Worm (Caenorhabditis elegans) whole organism, mixed stage, embryonic: ENCODE data around the gene memi-3.

ENCODE experiments used
- M03D4.4 ChIP-seq: sonication (generic microtip); optimal IDR thresholded peaks from 2 replicates; lab custom pipeline; 2017; ENCODE audit warnings: mild to moderate bottlenecking, missing genetic modification characterization, missing compliant biosample characterization
- bed-3 ChIP-seq: fragments of 200-800 bp; sonication (Bioruptor generic); optimal IDR thresholded peaks from 3 replicates; lab custom pipeline; 2018; ENCODE audit warnings: mild to moderate bottlenecking, missing genetic modification characterization, moderate library complexity, missing compliant biosample characterization
- blmp-1 ChIP-seq: fragments of 150-350 bp; optimal IDR thresholded peaks from 2 replicates; lab custom pipeline; 2014; ENCODE audit warnings: missing biosample characterization, missing genetic modification characterization
- ceh-39 ChIP-seq: fragments of 150-350 bp; optimal IDR thresholded peaks from 2 replicates; lab custom pipeline; 2014; ENCODE audit warnings: missing biosample characterization, missing genetic modification characterization
- ceh-43 ChIP-seq: fragments of 200-800 bp; sonication (Bioruptor generic); optimal IDR thresholded peaks from 2 replicates; lab custom pipeline; 2018; ENCODE audit warnings: mild to moderate bottlenecking, missing genetic modification characterization, moderate library complexity, missing compliant biosample characterization
- ceh-83 ChIP-seq: fragments of 200-800 bp; sonication (Bioruptor generic); optimal IDR thresholded peaks from 2 replicates; lab custom pipeline; 2018; ENCODE audit warnings: mild to moderate bottlenecking, missing genetic modification characterization, missing compliant biosample characterization
- ces-1 ChIP-seq: fragments of 150-350 bp; optimal IDR thresholded peaks from 2 replicates; lab custom pipeline; 2014; ENCODE audit warnings: missing biosample characterization, missing genetic modification reagents, missing genetic modification characterization
- cnd-1 ChIP-seq: fragments of 200-800 bp; sonication (Bioruptor generic); optimal IDR thresholded peaks from 2 replicates; lab custom pipeline; 2018; ENCODE audit warnings: mild to moderate bottlenecking, missing genetic modification characterization, missing compliant biosample characterization
- drap-1 ChIP-seq: fragments of 200-800 bp; sonication (Bioruptor generic); optimal IDR thresholded peaks from 3 replicates; lab custom pipeline; 2018; ENCODE audit warnings: mild to moderate bottlenecking, missing genetic modification characterization, missing compliant biosample characterization
- elt-1 ChIP-seq: sonication (generic microtip); optimal IDR thresholded peaks from 2 replicates; lab custom pipeline; 2017; ENCODE audit warnings: missing genetic modification characterization, mild to moderate bottlenecking, missing compliant biosample characterization, antibody characterized with exemption, moderate library complexity, borderline replicate concordance; ENCODE audit not compliant: insufficient read depth
- elt-3 ChIP-seq: fragments of 150-350 bp; optimal IDR thresholded peaks from 2 replicates; lab custom pipeline; 2014; ENCODE audit warnings: missing biosample characterization, missing genetic modification characterization
- flh-1 ChIP-seq: fragments of 200-800 bp; sonication (Bioruptor generic); optimal IDR thresholded peaks from 2 replicates; lab custom pipeline; 2018; ENCODE audit warnings: mild to moderate bottlenecking, missing genetic modification characterization, moderate library complexity, missing compliant biosample characterization
- ham-2 ChIP-seq: fragments of 200-800 bp; sonication (Bioruptor generic); optimal IDR thresholded peaks from 2 replicates; lab custom pipeline; 2018; ENCODE audit warnings: mild to moderate bottlenecking, missing genetic modification characterization, missing compliant biosample characterization
- hlh-1 ChIP-seq: fragments of 150-350 bp; optimal IDR thresholded peaks from 2 replicates; lab custom pipeline; 2014; ENCODE audit warnings: missing biosample characterization, missing genetic modification reagents, missing genetic modification characterization
- lin-13 ChIP-seq: fragments of 150-350 bp; optimal IDR thresholded peaks from 2 replicates; lab custom pipeline; 2014; ENCODE audit warnings: missing biosample characterization, missing genetic modification characterization
- lin-32 ChIP-seq: fragments of 200-800 bp; sonication (Bioruptor generic); optimal IDR thresholded peaks from 2 replicates; lab custom pipeline; 2018; ENCODE audit warnings: mild to moderate bottlenecking, missing genetic modification characterization, missing compliant biosample characterization
- lsy-2 ChIP-seq: fragments of 150-350 bp; optimal IDR thresholded peaks from 2 replicates; lab custom pipeline; 2014; ENCODE audit warnings: missing biosample characterization, missing genetic modification characterization
- mep-1 ChIP-seq: fragments of 150-350 bp; optimal IDR thresholded peaks from 2 replicates; lab custom pipeline; 2017; ENCODE audit warnings: missing biosample characterization, missing genetic modification reagents, missing genetic modification characterization, inconsistent platforms
- mls-2 ChIP-seq: sonication (generic microtip); optimal IDR thresholded peaks from 2 replicates; lab custom pipeline; 2016; ENCODE audit warnings: mild to moderate bottlenecking, missing genetic modification characterization, moderate library complexity, missing compliant biosample characterization
- nhr-12 ChIP-seq: fragments of 150-350 bp; optimal IDR thresholded peaks from 2 replicates; lab custom pipeline; 2014; ENCODE audit warnings: missing biosample characterization, missing genetic modification characterization
- nhr-2 ChIP-seq: fragments of 150-350 bp; optimal IDR thresholded peaks from 2 replicates; lab custom pipeline; 2014; ENCODE audit warnings: missing biosample characterization, missing genetic modification characterization
- nhr-28 ChIP-seq: fragments of 150-350 bp; optimal IDR thresholded peaks from 2 replicates; lab custom pipeline; 2014; ENCODE audit warnings: missing biosample characterization, missing genetic modification characterization
- nhr-76 ChIP-seq: sonication (generic microtip); optimal IDR thresholded peaks from 2 replicates; lab custom pipeline; 2017; ENCODE audit warnings: missing biosample characterization, missing genetic modification characterization
- sem-2 ChIP-seq: fragments of 200-800 bp; sonication (Bioruptor generic); optimal IDR thresholded peaks from 2 replicates; lab custom pipeline; 2018; ENCODE audit warnings: mild to moderate bottlenecking, missing genetic modification characterization, missing compliant biosample characterization
- snpc-4 ChIP-seq: fragments of 150-350 bp; optimal IDR thresholded peaks from 2 replicates; lab custom pipeline; 2014; ENCODE audit warnings: missing biosample characterization, missing genetic modification characterization
- sptf-1 ChIP-seq: sonication (generic microtip); optimal IDR thresholded peaks from 2 replicates; lab custom pipeline; 2017; ENCODE audit warnings: mild to moderate bottlenecking, missing genetic modification characterization, moderate library complexity, missing compliant biosample characterization
- tbx-8 ChIP-seq: fragments of 200-800 bp; sonication (Bioruptor generic); optimal IDR thresholded peaks from 2 replicates; lab custom pipeline; 2018; ENCODE audit warnings: mild to moderate bottlenecking, missing genetic modification characterization, moderate library complexity, missing compliant biosample characterization
- unc-120 ChIP-seq: sonication (generic microtip); optimal IDR thresholded peaks from 2 replicates; lab custom pipeline; 2017; ENCODE audit warnings: missing genetic modification characterization, missing compliant biosample characterization; ENCODE audit not compliant: poor library complexity, severe bottlenecking
- unc-39 ChIP-seq: fragments of 150-350 bp; optimal IDR thresholded peaks from 2 replicates; lab custom pipeline; 2014; ENCODE audit warnings: missing biosample characterization, missing genetic modification characterization
- zip-8 ChIP-seq: fragments of 150-350 bp; optimal IDR thresholded peaks from 2 replicates; lab custom pipeline; 2014; ENCODE audit warnings: missing biosample characterization, missing genetic modification characterization
- ztf-11 ChIP-seq: fragments of 150-350 bp; optimal IDR thresholded peaks from 2 replicates; lab custom pipeline; 2014; ENCODE audit warnings: missing biosample characterization, missing genetic modification characterization

The memi-3 gene

ce11 chrIV:11394243-11394642 lies 8.9 kb downstream of the memi-3 start, which contains the start of gene tag-89:
Gene tag-89 (plus strand): TSS chrIV:11394543.
- TF ChIP-seq ztf-11, result no peak
- TF ChIP-seq unc-39 (tag; lab: Kevin White, UChicago), result no peak
- TF ChIP-seq zip-8 (tag; lab: Kevin White, UChicago), result no peak
- no peak for TF ChIP-seq tbx-8
- TF ChIP-seq bed-3 (GFP tag; lab: Kevin White, UChicago), result no peak
- TF ChIP-seq mep-1 (tag; lab: Kevin White, UChicago), result no peak
- TF ChIP-seq sem-2, result no peak
- no peak for TF ChIP-seq ceh-39 (tag; lab: Kevin White, UChicago)
- no peak for TF ChIP-seq ceh-83 (GFP tag; lab: Kevin White, UChicago)
- no peak for TF ChIP-seq unc-120 (tag; lab: Kevin White, UChicago)
- TF ChIP-seq snpc-4 (tag; lab: Kevin White, UChicago), result no peak
- no peak for TF ChIP-seq nhr-76 (tag; lab: Kevin White, UChicago)
- no peak for TF ChIP-seq ceh-43 (GFP tag; lab: Kevin White, UChicago)
- TF ChIP-seq M03D4.4 (tag; lab: Kevin White, UChicago), result no peak
- TF ChIP-seq elt-3 (tag; lab: Kevin White, UChicago), result no peak
- no peak for TF ChIP-seq elt-1
- TF ChIP-seq nhr-2 (tag; lab: Kevin White, UChicago), result no peak
- no peak for TF ChIP-seq nhr-28
- TF ChIP-seq nhr-12 (tag; lab: Kevin White, UChicago), result no peak
- TF ChIP-seq, all 35 proteins: peak for 0

DNA sequence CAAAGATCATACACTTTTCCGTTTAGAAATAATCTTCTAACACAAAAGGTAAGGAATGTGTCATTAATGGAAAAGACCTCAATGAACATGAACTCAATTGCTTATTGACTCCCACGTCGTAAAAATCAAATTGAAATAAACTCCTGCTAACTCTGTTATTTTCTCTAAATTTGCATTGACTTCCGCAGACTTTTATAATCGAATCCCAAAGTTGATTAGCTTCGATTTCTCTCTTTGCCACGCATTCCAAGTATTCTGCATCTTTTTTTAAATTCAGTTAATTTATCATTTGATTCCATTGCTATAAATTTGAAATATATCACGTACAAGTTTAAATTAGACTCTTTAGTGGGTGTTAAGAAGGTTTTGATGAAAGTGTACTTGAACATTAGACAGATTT lies 14.5 kb downstream of the memi-3 start:
- TF ChIP-seq lsy-2 (tag; lab: Kevin White, UChicago) (no peak), mls-2 (tag; lab: Kevin White, UChicago) (no peak), ces-1 (peak; percentile 49), zip-8 (tag; lab: Kevin White, UChicago) (no peak), lin-13 (no peak), drap-1 (GFP tag; lab: Kevin White, UChicago) (no peak)

- TF ChIP-seq nhr-2 (tag; lab: Kevin White, UChicago), result no peak
- no peak for TF ChIP-seq hlh-1 (tag; lab: Kevin White, UChicago)
- no peak for TF ChIP-seq nhr-76 (tag; lab: Kevin White, UChicago)
- no peak for TF ChIP-seq ham-2 (GFP tag; lab: Kevin White, UChicago)
- TF ChIP-seq elt-1, result no peak
- no peak for TF ChIP-seq snpc-4 (tag; lab: Kevin White, UChicago)
- TF ChIP-seq flh-1 (GFP tag; lab: Kevin White, UChicago), result no peak
- no peak for TF ChIP-seq sptf-1 (tag; lab: Kevin White, UChicago)
- TF ChIP-seq M03D4.4 (tag; lab: Kevin White, UChicago), result no peak
- no peak for TF ChIP-seq nhr-28
- TF ChIP-seq unc-120 (tag; lab: Kevin White, UChicago), result no peak
- no peak for TF ChIP-seq ztf-11
- TF ChIP-seq ceh-83 (GFP tag; lab: Kevin White, UChicago), result no peak
- no peak for TF ChIP-seq tbx-8
- TF ChIP-seq mls-2 (tag; lab: Kevin White, UChicago), result no peak
- TF ChIP-seq blmp-1 (tag; lab: Kevin White, UChicago), result no peak
- no peak for TF ChIP-seq lin-13
- no peak for TF ChIP-seq cnd-1 (tag; lab: Kevin White, UChicago)
Observed at ce11 chrIV:11379254-11379653, 23.9 kb downstream of the memi-3 start, which contains the start of gene fbxb-76. Gene fbxb-76 (minus strand): TSS chrIV:11379354.

DNA sequence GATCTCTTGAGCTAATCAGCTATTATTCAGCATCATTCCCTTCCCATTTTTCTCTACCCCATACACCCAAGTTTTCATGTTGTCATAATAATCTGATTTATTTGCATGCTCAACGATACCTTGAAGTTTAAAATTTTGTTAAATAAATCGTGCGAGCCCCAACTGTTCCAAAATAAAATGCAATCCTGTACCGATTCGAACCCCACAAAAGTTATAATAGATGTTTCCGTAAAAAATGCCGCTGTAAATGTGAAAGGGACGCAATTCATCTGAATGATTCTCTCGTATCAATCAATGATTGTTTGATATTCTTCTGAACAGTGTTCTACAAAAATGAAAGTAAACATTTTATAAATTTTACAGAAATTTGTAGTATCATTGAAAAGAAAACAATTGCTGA lies 25.7 kb downstream of the memi-3 start:
- TF ChIP-seq lin-13, result no peak
- TF ChIP-seq sem-2, result no peak
- no peak for TF ChIP-seq ceh-83 (GFP tag; lab: Kevin White, UChicago)
- TF ChIP-seq zip-8 (tag; lab: Kevin White, UChicago), result no peak
- no peak for TF ChIP-seq lin-32 (GFP tag; lab: Kevin White, UChicago)
- no peak for TF ChIP-seq blmp-1 (tag; lab: Kevin White, UChicago)
- no peak for TF ChIP-seq lsy-2 (tag; lab: Kevin White, UChicago)
- no peak for TF ChIP-seq ham-2 (GFP tag; lab: Kevin White, UChicago)
- TF ChIP-seq M03D4.4 (tag; lab: Kevin White, UChicago), result no peak
- TF ChIP-seq snpc-4 (tag; lab: Kevin White, UChicago), result no peak
- TF ChIP-seq nhr-12 (tag; lab: Kevin White, UChicago), result no peak
- no peak for TF ChIP-seq unc-39 (tag; lab: Kevin White, UChicago)
- no peak for TF ChIP-seq nhr-76 (tag; lab: Kevin White, UChicago)
- TF ChIP-seq flh-1 (GFP tag; lab: Kevin White, UChicago), result no peak
- TF ChIP-seq ceh-39 (tag; lab: Kevin White, UChicago), result no peak
- no peak for TF ChIP-seq sptf-1 (tag; lab: Kevin White, UChicago)
- TF ChIP-seq cnd-1 (tag; lab: Kevin White, UChicago), result no peak
- TF ChIP-seq mls-2 (tag; lab: Kevin White, UChicago), result no peak
- TF ChIP-seq drap-1 (GFP tag; lab: Kevin White, UChicago), result no peak
